Fruit fly (Drosophila melanogaster): Measurements from ENCODE around the gene pnt.

DNA sequence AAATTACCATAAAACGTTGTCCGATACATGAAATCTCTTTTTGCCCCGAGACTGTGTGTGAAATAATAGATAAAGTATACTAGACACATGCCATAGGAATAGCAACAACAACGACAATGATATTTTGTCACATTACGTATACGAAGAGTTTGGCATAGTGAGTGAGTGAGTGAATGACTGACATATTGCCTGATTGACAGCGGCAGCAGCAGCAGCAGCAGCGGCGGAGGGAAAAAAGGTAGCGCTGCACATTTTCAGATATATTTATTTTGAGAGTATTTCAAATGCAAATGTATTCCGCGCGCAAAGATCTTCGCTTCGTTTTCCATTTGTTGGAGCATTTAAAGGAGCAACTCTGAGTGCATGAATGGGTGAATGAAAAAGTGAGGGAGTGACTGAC is 9.5 kb downstream of the pnt start:
- TF ChIP-seq usp (GFP tag; optimal IDR thresholded peaks at IDR 0.05) (no peak), Jra (GFP tag; optimal IDR thresholded peaks at IDR 0.05) (no peak), brk (GFP tag; optimal IDR thresholded peaks at IDR 0.05) (no peak), dmrt93B (GFP tag; optimal IDR thresholded peaks at IDR 0.05) (no peak), sage (GFP tag; optimal IDR thresholded peaks at IDR 0.05) (no peak), psq (GFP tag; optimal IDR thresholded peaks at IDR 0.05) (no peak), h (GFP tag; optimal IDR thresholded peaks at IDR 0.05) (no peak), lola (GFP tag; optimal IDR thresholded peaks at IDR 0.05) (no peak), Abd-B (GFP tag; optimal IDR thresholded peaks at IDR 0.05) (no peak), Vsx2 (GFP tag; optimal IDR thresholded peaks at IDR 0.05; ENCODE audit: partially characterized antibody) (no peak), Myc (optimal IDR thresholded peaks at IDR 0.05) (no peak), jim (GFP tag; optimal IDR thresholded peaks at IDR 0.05) (no peak), rgr (GFP tag; optimal IDR thresholded peaks at IDR 0.05) (no peak), tai (GFP tag; optimal IDR thresholded peaks at IDR 0.05) (no peak)
